Worm (Caenorhabditis elegans) whole organism, young adult: Measurements from ENCODE around the gene bath-37.

Experiments used
- B0261.1 ChIP-seq: sonication (generic microtip); optimal IDR thresholded peaks from 2 replicates; lab custom pipeline; 2016; ENCODE audit warnings: mild to moderate bottlenecking, missing genetic modification characterization, moderate library complexity, missing compliant biosample characterization
- F10E7.11 ChIP-seq: sonication (generic microtip); optimal IDR thresholded peaks from 2 replicates; lab custom pipeline; 2017; ENCODE audit warnings: mild to moderate bottlenecking, missing genetic modification characterization, moderate library complexity, missing compliant biosample characterization
- F33H1.4 ChIP-seq: fragments of 200-800 bp; sonication (Bioruptor generic); IDR thresholded peaks from 2 replicates; pipeline ENCODE4 v1.3.6; 2022; ENCODE audit warnings: missing genetic modification reagents, missing genetic modification characterization, missing compliant biosample characterization
- F37B4.10 ChIP-seq: fragments of 200-800 bp; sonication (Bioruptor generic); IDR thresholded peaks from 2 replicates; pipeline ENCODE4 v1.3.6; 2022; ENCODE audit warnings: missing genetic modification characterization, missing compliant biosample characterization
- F55B11.4 ChIP-seq: sonication (generic microtip); optimal IDR thresholded peaks from 2 replicates; lab custom pipeline; 2016; ENCODE audit warnings: missing compliant biosample characterization, missing genetic modification characterization, borderline replicate concordance; ENCODE audit not compliant: insufficient read depth
- F57A8.1 ChIP-seq: fragments of 200-800 bp; sonication (Bioruptor generic); optimal IDR thresholded peaks from 2 replicates; lab custom pipeline; 2018; ENCODE audit warnings: mild to moderate bottlenecking, missing genetic modification characterization, moderate library complexity, missing compliant biosample characterization
- K11D2.4 ChIP-seq: fragments of 200-800 bp; sonication (Bioruptor generic); IDR thresholded peaks from 2 replicates; pipeline ENCODE4 v1.3.6; 2022; ENCODE audit warnings: missing genetic modification reagents, missing genetic modification characterization, missing compliant biosample characterization
- T07F8.4 ChIP-seq: sonication (generic microtip); optimal IDR thresholded peaks from 2 replicates; lab custom pipeline; 2016; ENCODE audit warnings: mild to moderate bottlenecking, missing genetic modification characterization, moderate library complexity, missing compliant biosample characterization
- T26A5.8 ChIP-seq: sonication (generic microtip); optimal IDR thresholded peaks from 2 replicates; lab custom pipeline; 2016; ENCODE audit warnings: missing genetic modification characterization, missing compliant biosample characterization
- Y56A3A.18 ChIP-seq: fragments of 200-800 bp; sonication (Bioruptor generic); IDR thresholded peaks from 2 replicates; pipeline ENCODE4 v1.3.6; 2022; ENCODE audit warnings: missing genetic modification reagents, missing genetic modification characterization, missing compliant biosample characterization
- Y67H2A.10 ChIP-seq: fragments of 200-800 bp; sonication (Bioruptor generic); conservative IDR thresholded peaks from 2 replicates; pipeline ENCODE4 v1.3.6; 2022; ENCODE audit warnings: missing genetic modification reagents, missing genetic modification characterization, missing compliant biosample characterization
- aptf-2 ChIP-seq: fragments of 200-800 bp; sonication (Bioruptor generic); conservative IDR thresholded peaks from 2 replicates; pipeline ENCODE4 v1.3.6; 2022; ENCODE audit warnings: missing genetic modification reagents, missing genetic modification characterization, missing compliant biosample characterization
- atf-7 ChIP-seq: sonication (generic microtip); optimal IDR thresholded peaks from 2 replicates; lab custom pipeline; 2017; ENCODE audit warnings: mild to moderate bottlenecking, missing genetic modification characterization, missing compliant biosample characterization
- bed-2 ChIP-seq: fragments of 200-800 bp; sonication (Bioruptor generic); IDR thresholded peaks from 2 replicates; pipeline ENCODE4 v1.3.6; 2022; ENCODE audit warnings: missing genetic modification reagents, missing genetic modification characterization, missing compliant biosample characterization
- ccch-3 ChIP-seq: fragments of 200-800 bp; sonication (Bioruptor generic); optimal IDR thresholded peaks from 2 replicates; lab custom pipeline; 2018; ENCODE audit warnings: mild to moderate bottlenecking, missing genetic modification characterization, missing compliant biosample characterization
- cebp-1 ChIP-seq, 2 experiments: fragments of 200-800 bp in 1 of 2; sonication (Bioruptor generic) in 1 of 2; sonication (generic microtip) in 1 of 2; IDR thresholded peaks in 1 of 2; optimal IDR thresholded peaks in 1 of 2; 2 replicates each; pipeline versions ENCODE4 v1.3.6 to Lab custom; 2017 to 2022; ENCODE audit warnings: missing compliant biosample characterization in 2 of 2, missing genetic modification characterization in 2 of 2, mild to moderate bottlenecking in 1 of 2, missing genetic modification reagents in 1 of 2, moderate library complexity in 1 of 2
- ceh-91 ChIP-seq: fragments of 200-800 bp; sonication (Bioruptor generic); IDR thresholded peaks from 2 replicates; pipeline ENCODE4 v1.3.6; 2022; ENCODE audit warnings: missing genetic modification reagents, missing genetic modification characterization, missing compliant biosample characterization
- die-1 ChIP-seq: sonication (generic microtip); optimal IDR thresholded peaks from 2 replicates; lab custom pipeline; 2016; ENCODE audit warnings: missing genotype, mild to moderate bottlenecking, missing genetic modification characterization, missing compliant biosample characterization
- dox-1 ChIP-seq: fragments of 200-800 bp; sonication (Bioruptor generic); IDR thresholded peaks from 2 replicates; pipeline ENCODE4 v1.3.6; 2022; ENCODE audit warnings: missing genetic modification reagents, missing genetic modification characterization, missing compliant biosample characterization
- dpl-1 ChIP-seq: fragments of 150-350 bp; optimal IDR thresholded peaks from 2 replicates; lab custom pipeline; 2014; ENCODE audit warnings: missing biosample characterization, missing genetic modification reagents, missing genetic modification characterization
- efl-1 ChIP-seq: fragments of 150-350 bp; optimal IDR thresholded peaks from 2 replicates; lab custom pipeline; 2014; ENCODE audit warnings: missing biosample characterization, missing genetic modification reagents, missing genetic modification characterization
- egrh-3 ChIP-seq: fragments of 200-800 bp; sonication (Bioruptor generic); IDR thresholded peaks from 2 replicates; pipeline ENCODE4 v1.3.6; 2022; ENCODE audit warnings: missing genetic modification reagents, missing genetic modification characterization, missing compliant biosample characterization
- hrde-1 ChIP-seq: sonication (generic microtip); optimal IDR thresholded peaks from 2 replicates; lab custom pipeline; 2016; ENCODE audit warnings: missing genetic modification characterization, mild to moderate bottlenecking, missing compliant biosample characterization, moderate library complexity, missing genotype, missing genetic modification reagents, borderline replicate concordance
- lin-26 ChIP-seq: fragments of 200-800 bp; sonication (Bioruptor generic); IDR thresholded peaks from 2 replicates; pipeline ENCODE4 v1.3.6; 2022; ENCODE audit warnings: missing genetic modification reagents, missing genetic modification characterization, missing compliant biosample characterization
- lin-40 ChIP-seq: sonication (generic microtip); optimal IDR thresholded peaks from 2 replicates; lab custom pipeline; 2016; ENCODE audit warnings: missing genetic modification characterization, mild to moderate bottlenecking, missing compliant biosample characterization, missing genotype, missing genetic modification reagents
- madf-6 ChIP-seq: fragments of 200-800 bp; sonication (Bioruptor generic); IDR thresholded peaks from 2 replicates; pipeline ENCODE4 v1.3.6; 2022; ENCODE audit warnings: missing genetic modification reagents, missing genetic modification characterization, missing compliant biosample characterization
- mel-28 ChIP-seq: sonication (generic microtip); optimal IDR thresholded peaks from 2 replicates; lab custom pipeline; 2016; ENCODE audit warnings: borderline replicate concordance, mild to moderate bottlenecking, missing genetic modification characterization, missing compliant biosample characterization
- nhr-27 ChIP-seq: fragments of 200-800 bp; sonication (Bioruptor generic); optimal IDR thresholded peaks from 2 replicates; lab custom pipeline; 2018; ENCODE audit warnings: mild to moderate bottlenecking, missing genetic modification characterization, moderate library complexity, missing compliant biosample characterization
- pbrm-1 ChIP-seq: fragments of 200-800 bp; sonication (Bioruptor generic); IDR thresholded peaks from 2 replicates; pipeline ENCODE4 v1.3.6; 2022; ENCODE audit warnings: missing genetic modification reagents, missing genetic modification characterization, missing compliant biosample characterization
- rec-8 ChIP-seq, 2 experiments: sonication (generic microtip); optimal IDR thresholded peaks; 2 replicates each; lab custom pipeline; 2016; ENCODE audit warnings: mild to moderate bottlenecking in 2 of 2, missing genetic modification characterization in 2 of 2, missing genetic modification reagents in 2 of 2, missing genotype in 2 of 2, missing biosample characterization in 1 of 2, missing compliant biosample characterization in 1 of 2, moderate library complexity in 1 of 2
- sea-2 ChIP-seq: fragments of 200-800 bp; sonication (Bioruptor generic); IDR thresholded peaks from 2 replicates; pipeline ENCODE4 v1.3.6; 2022; ENCODE audit warnings: missing genetic modification characterization, missing compliant biosample characterization
- snpc-3.4 ChIP-seq: sonication (generic microtip); optimal IDR thresholded peaks from 2 replicates; lab custom pipeline; 2017; ENCODE audit warnings: missing genetic modification characterization, mild to moderate bottlenecking, missing compliant biosample characterization, antibody characterized with exemption, moderate library complexity, missing genotype, missing genetic modification reagents
- sptf-2 ChIP-seq: fragments of 200-800 bp; sonication (Bioruptor generic); optimal IDR thresholded peaks from 2 replicates; lab custom pipeline; 2018; ENCODE audit warnings: mild to moderate bottlenecking, missing genetic modification characterization, missing compliant biosample characterization
- xnd-1 ChIP-seq: sonication (generic microtip); optimal IDR thresholded peaks from 2 replicates; lab custom pipeline; 2016; ENCODE audit warnings: missing genotype, missing genetic modification reagents, missing genetic modification characterization, missing compliant biosample characterization
- ztf-18 ChIP-seq: sonication (generic microtip); optimal IDR thresholded peaks from 2 replicates; lab custom pipeline; 2016; ENCODE audit warnings: missing genotype, mild to moderate bottlenecking, missing genetic modification characterization, missing compliant biosample characterization
- ztf-22 ChIP-seq: fragments of 200-800 bp; sonication (Bioruptor generic); optimal IDR thresholded peaks from 2 replicates; lab custom pipeline; 2018; ENCODE audit warnings: mild to moderate bottlenecking, missing genetic modification characterization, moderate library complexity, missing compliant biosample characterization
- ztf-25 ChIP-seq: fragments of 200-800 bp; sonication (Bioruptor generic); IDR thresholded peaks from 2 replicates; pipeline ENCODE4 v1.3.6; 2022; ENCODE audit warnings: missing genetic modification reagents, missing genetic modification characterization, missing compliant biosample characterization
- ztf-26 ChIP-seq: sonication (generic microtip); optimal IDR thresholded peaks from 2 replicates; lab custom pipeline; 2017; ENCODE audit warnings: missing genetic modification characterization, missing compliant biosample characterization
- ztf-6 ChIP-seq: fragments of 200-800 bp; sonication (Bioruptor generic); IDR thresholded peaks from 2 replicates; pipeline ENCODE4 v1.3.6; 2022; ENCODE audit warnings: missing genetic modification reagents, missing genetic modification characterization, missing compliant biosample characterization

bath-37 gene

DNA sequence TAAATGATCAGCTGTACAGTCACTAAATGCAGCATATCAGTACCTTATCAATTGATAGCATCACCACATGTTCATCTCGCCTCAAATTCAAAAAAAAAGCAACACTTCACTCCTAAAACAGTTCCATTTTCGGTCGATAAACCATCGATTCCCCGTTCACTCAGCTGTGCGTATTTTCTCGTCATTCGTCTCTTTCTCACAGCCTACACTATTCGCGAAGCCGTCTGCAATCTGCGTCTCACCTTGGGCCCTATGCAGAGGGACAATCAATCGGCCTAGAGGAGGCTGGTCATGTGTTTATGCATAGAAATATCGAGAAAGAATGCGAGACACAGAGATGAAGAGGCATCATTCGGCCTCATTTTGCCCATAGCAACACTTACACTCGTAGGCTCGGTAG, 36.3 kb upstream of the bath-37 start (continued):
- TF ChIP-seq bed-2 (GFP tag; lab: Robert Waterston, UW) (no peak), sptf-2 (GFP tag; lab: Kevin White, UChicago) (no peak), nhr-27 (tag; lab: Kevin White, UChicago) (no peak), ztf-6 (GFP tag; lab: Robert Waterston, UW) (no peak), T26A5.8 (tag; lab: Kevin White, UChicago) (no peak), xnd-1 (tag; lab: Kevin White, UChicago) (no peak), ztf-22 (GFP tag; lab: Kevin White, UChicago) (peak; percentile 84), mel-28 (tag; lab: Kevin White, UChicago) (no peak), T07F8.4 (peak; percentile 12), ztf-18 (tag; lab: Kevin White, UChicago) (peak; percentile 43), ztf-25 (GFP tag; lab: Robert Waterston, UW) (no peak), Y56A3A.18 (GFP tag; lab: Robert Waterston, UW) (peak; percentile 50; the same call in 1 of the 2 replicates), K11D2.4 (GFP tag; lab: Robert Waterston, UW) (peak; percentile 77), lin-40 (tag; lab: Kevin White, UChicago) (peak; percentile 91), lin-26 (GFP tag; lab: Robert Waterston, UW) (no peak), egrh-3 (GFP tag; lab: Robert Waterston, UW) (peak; percentile 17; the same call in 1 of the 2 replicates), aptf-2 (GFP tag; lab: Robert Waterston, UW) (no peak), F55B11.4 (no peak), B0261.1 (tag; lab: Kevin White, UChicago) (no peak), rec-8 (tag; optimal IDR thresholded peaks at IDR 0.05; lab: Kevin White, UChicago) (no peak), ceh-91 (no peak), snpc-3.4 (tag; lab: Kevin White, UChicago) (no peak), pbrm-1 (peak; percentile 59), ztf-26 (tag; lab: Kevin White, UChicago) (peak; percentile 72), cebp-1 (GFP tag; IDR thresholded peaks at IDR 0.05; lab: Robert Waterston, UW) (peak; percentile 63; the same call in 1 of the 2 replicates), cebp-1 (tag; optimal IDR thresholded peaks at IDR 0.05; lab: Kevin White, UChicago) (peak; percentile 88), Y67H2A.10 (GFP tag; lab: Robert Waterston, UW) (no peak; the same call in 1 of the 2 replicates), F37B4.10 (no peak), madf-6 (GFP tag; lab: Robert Waterston, UW) (no peak), hrde-1 (tag; lab: Kevin White, UChicago) (no peak), atf-7 (tag; lab: Kevin White, UChicago) (peak; percentile 98), die-1 (no peak), sea-2 (GFP tag; lab: Robert Waterston, UW) (no peak), dpl-1 (GFP tag; lab: Kevin White, UChicago) (no peak), F10E7.11 (tag; lab: Kevin White, UChicago) (no peak), F33H1.4 (GFP tag; lab: Robert Waterston, UW) (no peak), F57A8.1 (GFP tag; lab: Kevin White, UChicago) (no peak)

DNA sequence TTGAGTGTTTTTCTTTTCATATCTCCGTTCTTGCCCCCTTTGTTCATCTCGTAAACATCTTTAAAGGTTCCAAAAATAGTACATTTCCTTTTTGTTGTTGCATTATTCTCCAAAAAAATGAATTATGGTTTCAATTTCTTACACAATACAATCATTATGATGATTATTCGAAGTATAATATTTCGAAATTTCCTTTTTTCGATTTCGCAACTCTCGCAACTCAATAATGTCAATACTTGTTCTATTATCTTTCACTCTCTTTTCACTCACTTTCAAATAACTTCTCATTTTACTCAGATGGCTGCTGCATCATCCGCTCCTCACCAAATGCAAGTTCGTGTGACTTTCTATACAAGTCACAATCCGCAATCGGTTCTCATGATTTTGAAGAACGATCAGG, 34.7 kb upstream of the bath-37 start, which contains the start of gene sqst-1:
Gene sqst-1, plus strand, starts transcription at position 298 of the 400 bp plus-strand sequence.
- TF ChIP-seq ccch-3 (GFP tag; lab: Kevin White, UChicago) (peak; percentile 10), dox-1 (GFP tag; lab: Robert Waterston, UW) (0 out of 2 replicates have a peak, but pooled peaks have one; percentile 9), efl-1 (no peak), cebp-1 (GFP tag; IDR thresholded peaks at IDR 0.05; lab: Robert Waterston, UW) (peak; percentile 87), cebp-1 (tag; optimal IDR thresholded peaks at IDR 0.05; lab: Kevin White, UChicago) (peak; percentile 98), ceh-91 (no peak)
